Worm (Caenorhabditis elegans): Measurements from ENCODE around the gene str-27.

The str-27 gene

ce11 chrV:15698099-15698498 is 37.5 kb downstream of the str-27 start, which contains the start of gene srx-29:
TSS of gene srx-29 (minus strand) at chrV:15698199.
- TF ChIP-seq unc-62 (GFP tag; optimal IDR thresholded peaks at IDR 0.05 in 1 of 2) (no peak), unc-62 (tag; optimal IDR thresholded peaks at IDR 0.05) (no peak), ctbp-1 (GFP tag; IDR thresholded peaks at IDR 0.05) (no peak), D1046.2 (GFP tag; IDR thresholded peaks at IDR 0.05) (no peak)

- TF ChIP-seq F49E8.2 (tag; optimal IDR thresholded peaks at IDR 0.05; ENCODE audit: borderline replicate concordance), result no peak
- TF ChIP-seq gei-8 (GFP tag; optimal IDR thresholded peaks at IDR 0.05), result no peak
- no peak for TF ChIP-seq arid-1 (GFP tag; conservative IDR thresholded peaks at IDR 0.05)
- no peak for TF ChIP-seq sdz-12 (GFP tag; optimal IDR thresholded peaks at IDR 0.05)
- TF ChIP-seq unc-62 (GFP tag; optimal IDR thresholded peaks at IDR 0.05 in 1 of 2), result no peak
- no peak for TF ChIP-seq unc-62 (tag; optimal IDR thresholded peaks at IDR 0.05)
- TF ChIP-seq nhr-237 (tag; optimal IDR thresholded peaks at IDR 0.05), result no peak
- TF ChIP-seq snpc-4 (tag; optimal IDR thresholded peaks at IDR 0.05), result no peak
- no peak for TF ChIP-seq daf-12 (tag; optimal IDR thresholded peaks at IDR 0.05)
- TF ChIP-seq aha-1 (tag), result no peak
- TF ChIP-seq hlh-11 (tag; optimal IDR thresholded peaks at IDR 0.05), result no peak
- TF ChIP-seq F44E2.7 (GFP tag; IDR thresholded peaks at IDR 0.05), result no peak
- no peak for TF ChIP-seq daf-16 (GFP tag; optimal IDR thresholded peaks at IDR 0.05)
- no peak for TF ChIP-seq daf-16 (tag; optimal IDR thresholded peaks at IDR 0.05)
- TF ChIP-seq jun-1 (tag; optimal IDR thresholded peaks at IDR 0.05), result no peak
- no peak for TF ChIP-seq snpc-1.2 (GFP tag; IDR thresholded peaks at IDR 0.05)
- no peak for TF ChIP-seq dve-1 (tag; optimal IDR thresholded peaks at IDR 0.05; ENCODE audit: insufficient read depth)
- TF ChIP-seq nhr-76 (tag; optimal IDR thresholded peaks at IDR 0.05), result no peak
Measured at ce11 chrV:15693682-15694081, 41.9 kb downstream of the str-27 start, which contains the start of gene nhr-198. TSS of gene nhr-198 (plus strand) at chrV:15693994.

ce11 chrV:15689952-15690351 is 45.7 kb downstream of the str-27 start, which contains the start of gene nhr-268:
TSS of gene nhr-268 (plus strand) at chrV:15690252.
- TF ChIP-seq Y5F2A.4 (GFP tag; optimal IDR thresholded peaks at IDR 0.05) (no peak), mxl-3 (GFP tag; optimal IDR thresholded peaks at IDR 0.05) (no peak), lin-15B (tag; optimal IDR thresholded peaks at IDR 0.05) (no peak), nhr-102 (tag; optimal IDR thresholded peaks at IDR 0.05) (no peak), hif-1 (tag; optimal IDR thresholded peaks at IDR 0.05) (no peak)

- no peak for TF ChIP-seq R02D3.7 (tag; optimal IDR thresholded peaks at IDR 0.05)
- TF ChIP-seq unc-62 (GFP tag; optimal IDR thresholded peaks at IDR 0.05 in 1 of 2), result peak in 1 of 2 experiments; percentile 57
- no peak for TF ChIP-seq unc-62 (tag; optimal IDR thresholded peaks at IDR 0.05)
- no peak for TF ChIP-seq lin-13 (GFP tag; optimal IDR thresholded peaks at IDR 0.05)
- no peak for TF ChIP-seq Y48G9A.11 (GFP tag; IDR thresholded peaks at IDR 0.05)
Measured at ce11 chrV:15687660-15688059, 48.0 kb downstream of the str-27 start, which contains the start of gene nhr-197. TSS of gene nhr-197 (plus strand) at chrV:15687960.

- no peak for TF ChIP-seq mes-2 (tag; optimal IDR thresholded peaks at IDR 0.05; ENCODE audit: poor library complexity, severe bottlenecking)
- TF ChIP-seq lim-7 (GFP tag; IDR thresholded peaks at IDR 0.05), result no peak
- TF ChIP-seq duxl-1 (tag; optimal IDR thresholded peaks at IDR 0.05; ENCODE audit: poor library complexity), result no peak
- no peak for TF ChIP-seq nhr-25 (tag; optimal IDR thresholded peaks at IDR 0.05; ENCODE audit: borderline replicate concordance, insufficient read depth)
- TF ChIP-seq daf-19 (GFP tag; conservative IDR thresholded peaks at IDR 0.05), result no peak
- no peak for TF ChIP-seq ceh-32 (tag; optimal IDR thresholded peaks at IDR 0.05; ENCODE audit: poor library complexity)
- no peak for TF ChIP-seq nhr-102 (tag; optimal IDR thresholded peaks at IDR 0.05)
- no peak for TF ChIP-seq dpl-1 (GFP tag; optimal IDR thresholded peaks at IDR 0.05)
- TF ChIP-seq unc-130 (GFP tag; optimal IDR thresholded peaks at IDR 0.05), result no peak
- TF ChIP-seq nhr-41 (GFP tag; IDR thresholded peaks at IDR 0.05), result no peak
- TF ChIP-seq nhr-42 (GFP tag; IDR thresholded peaks at IDR 0.05), result no peak
- TF ChIP-seq ZK337.2 (GFP tag; IDR thresholded peaks at IDR 0.05), result no peak
- TF ChIP-seq lin-13 (GFP tag; optimal IDR thresholded peaks at IDR 0.05), result no peak
- no peak for TF ChIP-seq dmd-6 (GFP tag; IDR thresholded peaks at IDR 0.05)
- TF ChIP-seq F49E8.2 (tag; optimal IDR thresholded peaks at IDR 0.05; ENCODE audit: borderline replicate concordance), result no peak
- TF ChIP-seq hif-1 (tag; optimal IDR thresholded peaks at IDR 0.05), result no peak
- TF ChIP-seq dmd-8 (GFP tag; IDR thresholded peaks at IDR 0.05), result no peak
- no peak for TF ChIP-seq nhr-76 (tag; optimal IDR thresholded peaks at IDR 0.05)
- TF ChIP-seq lin-38 (GFP tag; IDR thresholded peaks at IDR 0.05), result no peak
Measured at ce11 chrV:15685599-15685998, 50.0 kb downstream of the str-27 start, which contains the start of gene nhr-196. TSS of gene nhr-196 (plus strand) at chrV:15685716.
